Fruit fly (Drosophila melanogaster): ENCODE results near the gene rg.

Gene rg

dm6 chrX:5086724-5087660 lies 1.4 kb downstream of the rg start (continued):
- no peak for TF ChIP-seq Elba2 (GFP tag; optimal IDR thresholded peaks at IDR 0.05)
- TF ChIP-seq Abd-B (GFP tag; optimal IDR thresholded peaks at IDR 0.05): peak; percentile 55
- no peak for TF ChIP-seq MBD-R2 (GFP tag; IDR thresholded peaks at IDR 0.05)
- TF ChIP-seq Ets65A (GFP tag): peak; percentile 92
- peak; percentile 12 for TF ChIP-seq Hand (GFP tag; optimal IDR thresholded peaks at IDR 0.05)
- no peak for TF ChIP-seq sim (GFP tag; IDR thresholded peaks at IDR 0.05)
- peak; percentile 13 for TF ChIP-seq sd (tag; optimal IDR thresholded peaks at IDR 0.05)
- TF ChIP-seq CG2129 (GFP tag; IDR thresholded peaks at IDR 0.05; ENCODE audit: partially characterized antibody): no peak
- TF ChIP-seq ase (GFP tag; IDR thresholded peaks at IDR 0.05): no peak
- TF ChIP-seq Hr3 (GFP tag; optimal IDR thresholded peaks at IDR 0.05): peak; percentile 42
- no peak for TF ChIP-seq bowl (GFP tag; IDR thresholded peaks at IDR 0.05)
- peak; percentile 51 for TF ChIP-seq CG10147 (GFP tag; optimal IDR thresholded peaks at IDR 0.05)
- TF ChIP-seq Awh (GFP tag; IDR thresholded peaks at IDR 0.05): no peak
- TF ChIP-seq dmrt99B (tag; optimal IDR thresholded peaks at IDR 0.05): peak; percentile 77
- TF ChIP-seq org-1 (GFP tag; optimal IDR thresholded peaks at IDR 0.05): peak; percentile 68
- no peak for TF ChIP-seq cg (GFP tag; optimal IDR thresholded peaks at IDR 0.05)
- TF ChIP-seq MTF-1 (GFP tag; optimal IDR thresholded peaks at IDR 0.05; ENCODE audit: borderline replicate concordance): no peak
- TF ChIP-seq CG7987 (GFP tag; optimal IDR thresholded peaks at IDR 0.05): no peak
- 0 out of 2 replicates have a peak, but pooled peaks have one; percentile 18 for TF ChIP-seq CG32772 (GFP tag; IDR thresholded peaks at IDR 0.05)
- TF ChIP-seq Fer2 (tag; optimal IDR thresholded peaks at IDR 0.05): no peak
- no peak for TF ChIP-seq Scr (GFP tag; IDR thresholded peaks at IDR 0.05; ENCODE audit: partially characterized antibody)
- TF ChIP-seq dysf (GFP tag; IDR thresholded peaks at IDR 0.05): peak; percentile 68
- TF ChIP-seq croc (GFP tag; conservative IDR thresholded peaks at IDR 0.05): no peak; the same call in 2 of the 3 replicates
- TF ChIP-seq E2f2 (GFP tag; IDR thresholded peaks at IDR 0.05): 0 out of 2 replicates have a peak, but pooled peaks have one; percentile 15
- TF ChIP-seq CG1603 (tag; optimal IDR thresholded peaks at IDR 0.05): peak; percentile 47
- TF ChIP-seq odd (GFP tag; optimal IDR thresholded peaks at IDR 0.05): peak; percentile 19
- peak; percentile 11 for TF ChIP-seq CG6813 (GFP tag; optimal IDR thresholded peaks at IDR 0.05)
- TF ChIP-seq ssp (GFP tag; IDR thresholded peaks at IDR 0.05): no peak
- peak; percentile 77 for TF ChIP-seq Oli (tag; optimal IDR thresholded peaks at IDR 0.05)
- no peak for TF ChIP-seq inv (GFP tag; IDR thresholded peaks at IDR 0.05; ENCODE audit: partially characterized antibody)
- TF ChIP-seq ato (GFP tag; IDR thresholded peaks at IDR 0.05; ENCODE audit: partially characterized antibody): no peak
- peak; percentile 73 for TF ChIP-seq CG7839 (tag; optimal IDR thresholded peaks at IDR 0.05)
- peak; percentile 38 for TF ChIP-seq CG18764 (GFP tag; optimal IDR thresholded peaks at IDR 0.05)
- peak; percentile 58 for TF ChIP-seq CG15269 (tag; optimal IDR thresholded peaks at IDR 0.05)
- TF ChIP-seq CG12155 (GFP tag; optimal IDR thresholded peaks at IDR 0.05): peak; percentile 43
- TF ChIP-seq Hr51 (GFP tag; optimal IDR thresholded peaks at IDR 0.05): peak in 1 of 2 experiments; percentile 72
- no peak for TF ChIP-seq pb (GFP tag; optimal IDR thresholded peaks at IDR 0.05)
- TF ChIP-seq cwo (GFP tag; optimal IDR thresholded peaks at IDR 0.05): peak; percentile 29
- no peak for TF ChIP-seq pan (optimal IDR thresholded peaks at IDR 0.05)
- peak in 1 of 2 experiments; percentile 30 for TF ChIP-seq pan (GFP tag; optimal IDR thresholded peaks at IDR 0.05 in 1 of 2, IDR thresholded peaks at IDR 0.05 in 1 of 2)
- TF ChIP-seq row (GFP tag; IDR thresholded peaks at IDR 0.05): peak; percentile 74
- no peak for TF ChIP-seq CG14050 (GFP tag; IDR thresholded peaks at IDR 0.05)
- peak; percentile 68 for TF ChIP-seq Atf6 (GFP tag; IDR thresholded peaks at IDR 0.05)
- TF ChIP-seq CG8089 (GFP tag; optimal IDR thresholded peaks at IDR 0.05): peak; percentile 28
- TF ChIP-seq CG14667 (GFP tag; IDR thresholded peaks at IDR 0.05): no peak
- TF ChIP-seq CG30403 (GFP tag; optimal IDR thresholded peaks at IDR 0.05): peak; percentile 75
- TF ChIP-seq CG17186 (GFP tag; optimal IDR thresholded peaks at IDR 0.05): no peak
- peak; percentile 23 for TF ChIP-seq CG10654 (GFP tag; optimal IDR thresholded peaks at IDR 0.05)

Data from whole organism, embryonic.